Worm (Caenorhabditis elegans): Measurements from ENCODE around the gene srd-41.

DNA sequence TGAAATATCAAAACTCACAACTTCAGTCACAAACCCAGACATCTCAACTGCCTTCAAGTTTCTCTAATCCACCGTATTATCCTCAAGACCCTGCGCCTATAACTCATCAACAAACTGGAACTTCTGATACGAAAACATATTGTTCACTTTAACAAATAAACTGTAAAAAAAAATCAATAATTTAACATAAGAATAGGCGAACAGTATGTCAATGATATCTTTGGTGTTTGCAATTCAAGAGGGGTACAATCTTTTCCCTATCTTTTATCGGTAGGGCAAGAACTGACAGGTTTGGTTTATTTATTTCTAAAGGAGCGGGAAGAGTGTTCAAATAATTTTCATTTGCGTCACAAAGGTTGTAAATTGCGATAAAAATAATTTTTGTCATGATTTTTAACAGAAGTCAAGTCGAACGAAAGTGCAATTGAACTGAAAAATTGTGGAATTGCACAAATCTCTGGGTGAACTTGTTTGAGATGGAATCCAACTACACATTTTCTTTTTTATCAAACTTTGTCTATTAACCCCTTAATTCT lies 36.5 kb downstream of the srd-41 start:
- TF ChIP-seq mab-5 (tag; optimal IDR thresholded peaks at IDR 0.05): peak; percentile 97
- TF ChIP-seq elt-3 (tag; optimal IDR thresholded peaks at IDR 0.05): no peak
- no peak for TF ChIP-seq peb-1 (tag; optimal IDR thresholded peaks at IDR 0.05)
- TF ChIP-seq lin-13 (GFP tag; optimal IDR thresholded peaks at IDR 0.05): peak; percentile 98
- peak; percentile 87 for TF ChIP-seq snpc-4 (tag; optimal IDR thresholded peaks at IDR 0.05)
- TF ChIP-seq skn-1 (tag; optimal IDR thresholded peaks at IDR 0.05): peak; percentile 99
- TF ChIP-seq nhr-12 (tag; optimal IDR thresholded peaks at IDR 0.05): peak; percentile 40
- TF ChIP-seq alr-1 (tag; optimal IDR thresholded peaks at IDR 0.05): no peak
- no peak for TF ChIP-seq ama-1 (optimal IDR thresholded peaks at IDR 0.05)
- peak; percentile 98 for TF ChIP-seq nhr-25 (tag; optimal IDR thresholded peaks at IDR 0.05)
- TF ChIP-seq nhr-77 (tag; optimal IDR thresholded peaks at IDR 0.05): peak; percentile 99

Measured in whole organism, L2 larva.